Worm (Caenorhabditis elegans): ENCODE data around the gene E02H9.3.
A peak's percentile ranks its signal among the peaks of the same experiment; 100 is the strongest.
"Not testable (repeated sequence)": the region's sequence is repeated elsewhere in the genome, so short reads cannot be mapped to it uniquely, and the experiment has no call there.

The E02H9.3 gene

DNA sequence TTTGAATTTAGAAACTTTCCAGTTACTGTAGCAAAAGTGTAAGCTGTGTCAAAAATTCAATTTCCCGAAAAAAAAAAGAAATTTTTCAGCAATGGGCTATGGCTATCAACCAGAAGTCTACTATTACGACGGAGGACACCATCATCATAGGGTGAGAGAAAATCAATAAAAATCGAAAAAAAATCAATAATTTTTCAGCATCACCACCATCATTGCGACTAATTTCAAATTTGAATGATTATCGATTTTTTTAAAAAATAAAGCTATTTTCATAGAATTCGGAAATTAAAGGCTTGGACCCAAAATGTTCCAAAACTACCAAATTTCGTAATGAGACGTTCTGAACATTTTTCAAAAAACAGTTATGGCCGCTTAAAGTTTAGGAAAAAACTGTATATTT is 35.2 kb upstream of the E02H9.3 start:
- TF ChIP-seq pha-2 (tag; optimal IDR thresholded peaks at IDR 0.05) (no peak), pros-1 (tag; optimal IDR thresholded peaks at IDR 0.05) (no peak), ztf-16 (tag; optimal IDR thresholded peaks at IDR 0.05) (no peak), ttx-3 (tag; optimal IDR thresholded peaks at IDR 0.05) (no peak), ceh-22 (tag; optimal IDR thresholded peaks at IDR 0.05) (no peak), ceh-48 (tag; optimal IDR thresholded peaks at IDR 0.05) (peak; percentile 6)

DNA sequence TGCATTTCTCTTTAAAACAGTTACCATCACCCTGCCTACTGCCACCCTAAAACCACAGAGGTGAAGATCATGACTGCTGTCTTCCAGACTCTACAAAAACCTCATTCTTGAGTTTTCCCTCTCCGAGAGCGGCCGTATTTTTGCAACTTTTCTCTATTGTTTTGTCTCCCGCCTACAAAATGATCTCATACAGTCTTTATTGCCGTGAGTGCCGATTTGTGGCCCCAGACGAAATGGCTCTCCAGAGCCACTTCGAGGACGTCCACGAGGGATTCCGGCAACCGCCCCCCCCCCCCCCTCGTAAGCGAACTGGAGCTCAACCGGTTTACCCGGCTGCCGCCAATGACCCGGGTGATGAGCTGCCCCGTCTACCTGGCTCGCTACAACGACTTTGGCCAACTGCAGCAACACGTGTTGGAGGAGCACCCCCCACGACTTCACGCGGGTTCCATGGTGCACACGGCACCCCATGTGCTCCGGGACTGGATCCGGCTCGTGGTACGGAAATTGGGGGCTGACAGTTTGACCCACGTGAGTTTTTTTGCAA is 34.0 kb upstream of the E02H9.3 start:
- TF ChIP-seq ceh-24 (tag; optimal IDR thresholded peaks at IDR 0.05) (no peak), pag-3 (tag; optimal IDR thresholded peaks at IDR 0.05; ENCODE audit: borderline replicate concordance) (no peak), T23F11.4 (GFP tag; optimal IDR thresholded peaks at IDR 0.05) (no peak), ama-1 (optimal IDR thresholded peaks at IDR 0.05) (no peak), F13H6.1 (tag; optimal IDR thresholded peaks at IDR 0.05) (no peak), ref-2 (tag; optimal IDR thresholded peaks at IDR 0.05) (no peak), ceh-31 (tag; optimal IDR thresholded peaks at IDR 0.05) (peak; percentile 7)

DNA sequence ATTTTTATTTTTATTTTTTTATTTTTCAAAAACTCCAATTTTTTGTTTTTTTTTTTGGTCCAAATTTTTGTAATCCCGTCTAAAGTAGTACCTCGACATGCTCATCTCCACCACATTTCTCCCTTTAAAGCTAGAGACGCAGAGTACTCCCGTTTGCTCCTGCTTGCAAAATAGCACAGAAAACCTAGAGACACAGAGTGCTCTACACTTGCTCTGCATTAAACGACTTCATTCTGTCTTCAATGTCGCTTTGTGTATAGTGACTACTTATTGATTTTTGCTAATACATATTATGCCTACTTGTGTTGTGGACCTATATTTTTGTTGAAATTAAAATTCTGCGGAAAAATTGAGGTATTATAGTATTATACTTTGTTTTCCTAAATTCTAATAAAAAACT is 32.7 kb upstream of the E02H9.3 start, which contains the start of gene W04B5.8:
TSS of gene W04B5.8 (plus strand) at position 195 of the 400 bp plus-strand sequence.
- peak; percentile 76 for TF ChIP-seq ceh-48 (tag; optimal IDR thresholded peaks at IDR 0.05)
- TF ChIP-seq rnt-1 (tag; optimal IDR thresholded peaks at IDR 0.05): no peak
- TF ChIP-seq unc-55 (GFP tag; optimal IDR thresholded peaks at IDR 0.05): peak; percentile 52
- TF ChIP-seq tbx-2 (tag; optimal IDR thresholded peaks at IDR 0.05): peak; percentile 17
- TF ChIP-seq T23F11.4 (GFP tag; optimal IDR thresholded peaks at IDR 0.05): no peak
- peak; percentile 11 for TF ChIP-seq unc-42 (tag; optimal IDR thresholded peaks at IDR 0.05)
- peak; percentile 50 for TF ChIP-seq ceh-31 (tag; optimal IDR thresholded peaks at IDR 0.05)
- peak; percentile 40 for TF ChIP-seq nfya-1 (tag; optimal IDR thresholded peaks at IDR 0.05)
- TF ChIP-seq ceh-30 (tag; optimal IDR thresholded peaks at IDR 0.05): no peak

DNA sequence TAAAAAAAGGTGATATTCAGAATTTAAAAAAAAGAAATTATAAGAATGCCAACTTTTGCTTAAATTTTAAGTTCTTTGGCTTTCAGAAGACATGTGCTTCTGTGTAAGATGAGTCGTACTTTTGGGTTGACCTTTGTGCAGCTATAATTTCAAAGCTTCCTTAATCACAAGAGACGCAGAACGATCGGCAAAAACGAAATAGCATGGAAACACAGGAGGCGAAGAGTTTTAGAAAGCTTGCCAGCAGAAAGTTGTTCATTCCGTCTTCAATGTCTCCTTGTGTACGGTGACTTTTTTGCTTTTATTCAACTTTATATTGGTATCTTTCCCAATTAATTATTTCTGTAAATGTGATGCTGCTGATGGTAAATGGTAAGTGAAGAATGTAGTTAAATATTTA is 25.9 kb upstream of the E02H9.3 start:
- TF ChIP-seq ama-1 (optimal IDR thresholded peaks at IDR 0.05): no peak
- no peak for TF ChIP-seq unc-86 (tag; optimal IDR thresholded peaks at IDR 0.05)
- no peak for TF ChIP-seq syd-9 (tag; optimal IDR thresholded peaks at IDR 0.05)
- TF ChIP-seq pha-2 (tag; optimal IDR thresholded peaks at IDR 0.05): no peak
- TF ChIP-seq ceh-31 (tag; optimal IDR thresholded peaks at IDR 0.05): no peak
- no peak for TF ChIP-seq ceh-48 (tag; optimal IDR thresholded peaks at IDR 0.05)
- no peak for TF ChIP-seq pag-3 (tag; optimal IDR thresholded peaks at IDR 0.05; ENCODE audit: borderline replicate concordance)
- TF ChIP-seq F13H6.1 (tag; optimal IDR thresholded peaks at IDR 0.05): no peak
- no peak for TF ChIP-seq hlh-8 (tag; optimal IDR thresholded peaks at IDR 0.05)
- no peak for TF ChIP-seq nfya-1 (tag; optimal IDR thresholded peaks at IDR 0.05)
- TF ChIP-seq dmd-4 (tag; optimal IDR thresholded peaks at IDR 0.05; ENCODE audit: borderline replicate concordance): no peak
- TF ChIP-seq K09A11.1 (tag; optimal IDR thresholded peaks at IDR 0.05; ENCODE audit: insufficient read depth): no peak
- TF ChIP-seq lim-6 (tag; optimal IDR thresholded peaks at IDR 0.05): no peak
- no peak for TF ChIP-seq odd-2 (tag; optimal IDR thresholded peaks at IDR 0.05)

DNA sequence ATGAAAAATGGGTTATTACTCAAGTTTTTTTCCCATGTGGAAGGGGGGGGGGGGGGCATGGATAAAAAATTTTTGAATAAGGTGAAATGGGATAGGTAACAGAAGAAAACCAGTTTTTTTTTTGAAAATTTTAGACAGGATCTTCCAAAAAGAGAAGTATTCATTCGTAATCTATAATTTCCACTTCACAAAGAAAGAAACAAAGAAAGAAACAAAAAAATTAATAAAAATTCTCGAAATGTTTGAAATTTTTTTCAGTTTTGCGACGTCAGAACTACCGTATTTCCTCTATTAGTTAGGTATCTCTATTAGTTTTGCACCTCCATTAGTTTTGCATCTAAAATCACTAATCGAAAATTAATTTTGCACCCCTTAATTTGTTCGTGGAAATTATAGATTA is 23.5 kb upstream of the E02H9.3 start, which contains the start of gene W04B5.6:
TSS of gene W04B5.6 (minus strand) at position 101 of the 400 bp plus-strand sequence.
- not testable (repeated sequence) for TF ChIP-seq lim-6, ztf-16, sdc-2 (tag; optimal IDR thresholded peaks at IDR 0.05)

DNA sequence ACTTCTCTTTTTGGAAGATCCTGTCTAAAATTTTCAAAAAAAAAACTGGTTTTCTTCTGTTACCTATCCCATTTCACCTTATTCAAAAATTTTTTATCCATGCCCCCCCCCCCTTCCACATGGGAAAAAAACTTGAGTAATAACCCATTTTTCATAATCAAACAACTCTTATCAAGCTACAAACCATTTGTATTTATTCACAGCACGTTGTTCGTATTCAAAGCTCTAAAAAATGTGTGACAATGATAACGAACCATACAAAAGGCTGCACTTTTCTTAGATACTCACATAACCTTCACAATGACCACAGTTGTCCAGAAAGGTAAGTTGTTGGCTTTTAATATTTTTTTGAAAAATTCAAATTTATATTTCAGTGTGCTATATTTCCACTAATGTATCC is 23.0 kb upstream of the E02H9.3 start, which contains the start of gene E02H9.6:
TSS of gene E02H9.6 (plus strand) at position 301 of the 400 bp plus-strand sequence.
- TF ChIP-seq unc-3 (GFP tag; conservative IDR thresholded peaks at IDR 0.05); unc-3 (tag; optimal IDR thresholded peaks at IDR 0.05); fax-1 (tag; optimal IDR thresholded peaks at IDR 0.05); ceh-18 (tag; optimal IDR thresholded peaks at IDR 0.05): not testable (repeated sequence)

All from whole organism, late embryonic.